Worm (Caenorhabditis elegans): ENCODE data around the gene znf-706.

- TF ChIP-seq nhr-12 (tag; optimal IDR thresholded peaks at IDR 0.05) (no peak), unc-62 (GFP tag; optimal IDR thresholded peaks at IDR 0.05) (no peak), unc-39 (tag; optimal IDR thresholded peaks at IDR 0.05) (no peak), bed-3 (GFP tag; optimal IDR thresholded peaks at IDR 0.05) (no peak)
Measured at ce11 chrIV:9108631-9109030, 12.6 kb upstream of the znf-706 start, which contains the start of gene aly-1.
